Worm (Caenorhabditis elegans): Measurements from ENCODE around the gene arrd-1.
"Not testable (repeated sequence)": the region's sequence is repeated elsewhere in the genome, so short reads cannot be mapped to it uniquely, and the experiment has no call there.

arrd-1 gene

ce11 chrII:627205-627604 lies at the start of gene arrd-1:
Gene arrd-1, plus strand, starts transcription at chrII:627505.
- TF ChIP-seq W03F9.2 (tag; optimal IDR thresholded peaks at IDR 0.05), result no peak
- TF ChIP-seq him-1 (tag; optimal IDR thresholded peaks at IDR 0.05), result no peak
- TF ChIP-seq dao-5 (tag; optimal IDR thresholded peaks at IDR 0.05), result no peak

ce11 chrII:577632-578031 lies 49.7 kb upstream of the arrd-1 start, which contains the start of gene W08F4.7:
Gene W08F4.7, minus strand, starts transcription at chrII:577732.
- TF ChIP-seq dao-5 (tag; optimal IDR thresholded peaks at IDR 0.05), result no peak

ce11 chrII:578803-579202 lies 48.5 kb upstream of the arrd-1 start:
- no peak for TF ChIP-seq W03F9.2 (tag; optimal IDR thresholded peaks at IDR 0.05)
- TF ChIP-seq him-1 (tag; optimal IDR thresholded peaks at IDR 0.05), result no peak
- no peak for TF ChIP-seq dao-5 (tag; optimal IDR thresholded peaks at IDR 0.05)

DNA sequence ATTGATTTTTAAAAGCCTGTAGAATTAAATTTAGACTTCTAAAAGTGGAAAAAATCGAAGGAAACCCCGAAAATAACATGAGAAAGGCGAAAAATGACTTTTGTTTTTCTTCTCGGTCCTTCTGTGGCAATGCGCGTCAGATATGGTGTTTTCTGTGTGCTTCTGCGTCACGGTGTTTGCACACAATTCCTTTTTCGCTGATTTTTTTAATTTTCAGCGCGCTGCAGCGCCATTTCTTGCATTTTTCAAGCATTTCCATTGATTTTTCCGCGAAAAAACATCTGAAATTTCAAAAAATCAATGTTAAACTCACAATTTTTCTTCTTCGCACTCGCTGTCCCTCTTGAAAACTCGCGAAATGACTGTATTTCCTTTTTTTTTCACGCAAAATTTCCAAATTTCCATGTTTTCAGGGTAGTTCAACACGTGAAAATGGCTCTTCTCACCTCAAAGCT lies 47.1 kb upstream of the arrd-1 start, which contains the start of the genes cdc-37 and W08F4.3:
TSS of gene cdc-37 (minus strand) at position 405 of the 455 bp plus-strand sequence.
TSS of gene W08F4.3 (plus strand) at position 414 of the 455 bp plus-strand sequence.
- TF ChIP-seq dao-5 (tag; optimal IDR thresholded peaks at IDR 0.05), result no peak
- TF ChIP-seq W03F9.2 (tag; optimal IDR thresholded peaks at IDR 0.05), result no peak
- no peak for TF ChIP-seq him-1 (tag; optimal IDR thresholded peaks at IDR 0.05)

ce11 chrII:581983-582382 lies 45.3 kb upstream of the arrd-1 start:
- no peak for TF ChIP-seq W03F9.2 (tag; optimal IDR thresholded peaks at IDR 0.05)
- no peak for TF ChIP-seq dao-5 (tag; optimal IDR thresholded peaks at IDR 0.05)
- TF ChIP-seq him-1 (tag; optimal IDR thresholded peaks at IDR 0.05), result no peak

ce11 chrII:582649-583048 lies 44.7 kb upstream of the arrd-1 start, which contains the start of gene fbxb-14:
Gene fbxb-14, minus strand, starts transcription at chrII:582749.
- TF ChIP-seq him-1 (tag; optimal IDR thresholded peaks at IDR 0.05) (no peak), dao-5 (tag; optimal IDR thresholded peaks at IDR 0.05) (no peak), W03F9.2 (tag; optimal IDR thresholded peaks at IDR 0.05) (no peak)

DNA sequence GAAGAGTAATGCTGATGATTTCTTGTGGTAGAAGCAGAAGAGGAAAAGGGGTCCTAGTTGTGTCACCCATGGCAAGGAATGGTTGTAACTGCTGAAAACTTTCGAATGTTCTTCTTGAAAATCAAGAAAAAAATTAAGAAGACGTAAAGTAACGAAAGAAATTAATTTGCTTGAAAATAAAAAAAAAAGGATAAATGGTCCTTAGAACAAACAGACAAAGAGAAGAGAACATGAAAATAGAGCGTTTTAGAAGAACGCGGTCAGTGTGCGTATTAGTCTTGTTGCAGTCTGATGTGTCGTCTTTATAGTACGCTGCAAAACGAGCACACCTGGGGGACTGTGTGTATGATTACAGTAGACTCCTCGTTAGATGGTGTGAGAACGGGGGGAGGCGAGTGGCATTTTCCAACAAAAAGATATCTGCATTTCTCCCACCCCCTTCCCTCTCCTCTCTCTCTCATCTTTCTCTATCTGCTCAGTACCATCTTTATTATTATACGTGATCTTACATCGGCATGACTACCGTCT lies 42.9 kb upstream of the arrd-1 start, which contains the start of the genes W08F4.12 and W08F4.13:
TSS of gene W08F4.12 (minus strand) at position 101 of the 528 bp plus-strand sequence.
TSS of gene W08F4.13 (plus strand) at position 478 of the 528 bp plus-strand sequence.
- TF ChIP-seq him-1 (tag; optimal IDR thresholded peaks at IDR 0.05), result no peak
- TF ChIP-seq dao-5 (tag; optimal IDR thresholded peaks at IDR 0.05), result no peak
- TF ChIP-seq W03F9.2 (tag; optimal IDR thresholded peaks at IDR 0.05), result no peak

DNA sequence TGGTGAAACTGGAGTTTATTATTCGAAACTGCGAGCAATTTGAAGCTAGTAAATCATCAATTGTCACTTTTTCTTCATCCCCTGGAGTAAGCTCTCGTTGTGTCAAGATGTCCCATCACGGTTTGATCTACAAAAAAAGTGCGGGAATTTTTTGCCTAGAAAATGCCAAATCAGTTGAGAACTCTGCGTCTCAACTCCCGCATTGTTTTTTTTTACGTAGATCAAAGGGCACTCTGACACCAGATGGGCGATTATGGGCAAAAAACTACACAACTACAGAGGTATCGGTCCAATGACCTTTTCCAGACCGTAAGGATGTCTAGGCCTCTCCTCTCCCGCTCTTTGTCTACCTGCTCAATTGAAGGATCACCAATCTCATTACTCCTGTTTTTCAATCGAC lies 39.8 kb upstream of the arrd-1 start, which contains the start of gene fbxb-34:
TSS of gene fbxb-34 (plus strand) at position 301 of the 400 bp plus-strand sequence.
- no peak for TF ChIP-seq dao-5 (tag; optimal IDR thresholded peaks at IDR 0.05)
- no peak for TF ChIP-seq W03F9.2 (tag; optimal IDR thresholded peaks at IDR 0.05)
- no peak for TF ChIP-seq him-1 (tag; optimal IDR thresholded peaks at IDR 0.05)

DNA sequence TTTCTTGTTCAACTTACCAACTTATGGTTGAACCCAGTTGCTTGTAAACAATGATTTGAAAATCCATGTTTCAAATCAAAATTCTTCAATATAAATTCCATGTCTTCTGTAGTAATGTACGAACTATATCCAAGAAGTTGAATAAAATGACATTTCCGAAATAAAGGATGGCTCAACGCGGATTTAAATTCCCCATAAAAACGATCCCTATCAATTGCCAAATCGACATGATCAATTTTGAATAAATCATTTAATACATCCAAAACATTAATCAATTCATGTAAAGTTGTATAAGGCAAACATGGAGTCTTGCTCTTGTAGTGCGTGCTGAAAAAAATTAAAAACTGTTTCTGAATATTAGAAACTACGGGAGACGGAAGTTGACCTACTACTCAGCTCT lies 36.2 kb upstream of the arrd-1 start, which contains the start of gene W08F4.10:
TSS of gene W08F4.10 (minus strand) at position 101 of the 400 bp plus-strand sequence.
- TF ChIP-seq him-1 (tag; optimal IDR thresholded peaks at IDR 0.05) (no peak), W03F9.2 (tag; optimal IDR thresholded peaks at IDR 0.05) (no peak), dao-5 (tag; optimal IDR thresholded peaks at IDR 0.05) (no peak)

- TF ChIP-seq him-1, dao-5, W03F9.2 (tag; optimal IDR thresholded peaks at IDR 0.05): not testable (repeated sequence)
These were observed 34.1 kb upstream of the arrd-1 start, which contains the start of gene W08F4.1 for ce11 chrII:593221-593620. Gene W08F4.1, plus strand, starts transcription at chrII:593521.

DNA sequence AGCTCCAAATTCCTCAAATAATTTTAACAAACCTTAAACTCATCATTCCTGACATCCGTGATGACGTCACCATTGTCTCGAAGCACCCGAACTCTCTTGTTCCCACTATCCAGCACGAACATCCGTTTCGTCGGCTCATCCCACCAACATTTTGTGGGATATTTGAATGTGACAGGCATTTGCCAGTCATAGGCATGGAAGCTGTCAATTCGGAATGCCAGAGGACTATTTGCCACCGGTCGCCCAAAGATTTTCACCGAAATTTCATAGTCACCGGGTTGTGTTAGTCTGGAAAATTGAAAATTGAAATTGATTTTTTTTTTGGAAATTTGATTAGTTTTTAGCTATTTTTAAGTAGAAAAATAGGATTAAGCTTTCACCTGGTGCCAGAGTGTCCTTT lies 30.6 kb upstream of the arrd-1 start:
- TF ChIP-seq W03F9.2 (tag; optimal IDR thresholded peaks at IDR 0.05) (no peak), him-1 (tag; optimal IDR thresholded peaks at IDR 0.05) (no peak), dao-5 (tag; optimal IDR thresholded peaks at IDR 0.05) (no peak)

- TF ChIP-seq dao-5 (tag; optimal IDR thresholded peaks at IDR 0.05) (no peak), him-1 (tag; optimal IDR thresholded peaks at IDR 0.05) (no peak), W03F9.2 (tag; optimal IDR thresholded peaks at IDR 0.05) (no peak)
These were observed 26.0 kb upstream of the arrd-1 start for ce11 chrII:601305-601704.

ce11 chrII:602020-602419 lies 25.3 kb upstream of the arrd-1 start, which contains the start of gene nhl-3:
Gene nhl-3, minus strand, starts transcription at chrII:602120.
- TF ChIP-seq dao-5 (tag; optimal IDR thresholded peaks at IDR 0.05) (no peak), him-1 (tag; optimal IDR thresholded peaks at IDR 0.05) (no peak), W03F9.2 (tag; optimal IDR thresholded peaks at IDR 0.05) (no peak)

ce11 chrII:602969-603368 lies 24.3 kb upstream of the arrd-1 start:
- TF ChIP-seq him-1 (tag; optimal IDR thresholded peaks at IDR 0.05) (no peak), dao-5 (tag; optimal IDR thresholded peaks at IDR 0.05) (no peak), W03F9.2 (tag; optimal IDR thresholded peaks at IDR 0.05) (no peak)
